Fruit fly (Drosophila melanogaster): ENCODE results near the gene CG10418.

CG10418 gene

dm6 chr3L:12305896-12306295 is 30.6 kb upstream of the CG10418 start:
- TF ChIP-seq Mio (GFP tag; optimal IDR thresholded peaks at IDR 0.05), result no peak
- no peak for TF ChIP-seq ey (GFP tag; optimal IDR thresholded peaks at IDR 0.05)
- no peak for TF ChIP-seq Dif (GFP tag; optimal IDR thresholded peaks at IDR 0.05; ENCODE audit: partially characterized antibody)
- no peak for TF ChIP-seq Vsx2 (GFP tag; optimal IDR thresholded peaks at IDR 0.05; ENCODE audit: partially characterized antibody)
- TF ChIP-seq psq (GFP tag; optimal IDR thresholded peaks at IDR 0.05), result no peak
- no peak for TF ChIP-seq dmrt93B (GFP tag; optimal IDR thresholded peaks at IDR 0.05)
- TF ChIP-seq brk (GFP tag; optimal IDR thresholded peaks at IDR 0.05), result no peak
- TF ChIP-seq Hnf4 (GFP tag; optimal IDR thresholded peaks at IDR 0.05), result no peak

- TF ChIP-seq tai (GFP tag; optimal IDR thresholded peaks at IDR 0.05) (no peak), fru (GFP tag; optimal IDR thresholded peaks at IDR 0.05) (no peak), Jra (GFP tag; optimal IDR thresholded peaks at IDR 0.05) (no peak), CG9705 (GFP tag; optimal IDR thresholded peaks at IDR 0.05) (no peak), Mio (GFP tag; optimal IDR thresholded peaks at IDR 0.05) (no peak), dl (GFP tag; optimal IDR thresholded peaks at IDR 0.05; ENCODE audit: insufficient read depth in 1 of 2, partially characterized antibody in 2 of 2) (no peak), rgr (GFP tag; optimal IDR thresholded peaks at IDR 0.05) (no peak), h (GFP tag; optimal IDR thresholded peaks at IDR 0.05) (no peak), Hnf4 (GFP tag; optimal IDR thresholded peaks at IDR 0.05) (no peak), br (GFP tag; optimal IDR thresholded peaks at IDR 0.05) (no peak), HLH106 (tag; optimal IDR thresholded peaks at IDR 0.05) (no peak), Sp1 (GFP tag; optimal IDR thresholded peaks at IDR 0.05) (no peak), ey (GFP tag; optimal IDR thresholded peaks at IDR 0.05) (no peak), woc (GFP tag; optimal IDR thresholded peaks at IDR 0.05) (no peak), sage (GFP tag; optimal IDR thresholded peaks at IDR 0.05) (no peak), pan (optimal IDR thresholded peaks at IDR 0.05) (no peak)
Measured at dm6 chr3L:12310505-12310904, 26.0 kb upstream of the CG10418 start, which contains the start of gene CG44355. Gene CG44355 (plus strand): TSS chr3L:12310805.

dm6 chr3L:12313280-12313679 is 23.2 kb upstream of the CG10418 start:
- TF ChIP-seq jim (GFP tag; optimal IDR thresholded peaks at IDR 0.05), result no peak
- TF ChIP-seq CrebA (GFP tag; optimal IDR thresholded peaks at IDR 0.05; ENCODE audit: borderline replicate concordance), result no peak
- TF ChIP-seq woc (GFP tag; optimal IDR thresholded peaks at IDR 0.05), result no peak
- TF ChIP-seq CG32264 (GFP tag; optimal IDR thresholded peaks at IDR 0.05), result no peak
- no peak for TF ChIP-seq br (GFP tag; optimal IDR thresholded peaks at IDR 0.05)

dm6 chr3L:12319782-12320181 is 16.7 kb upstream of the CG10418 start:
- TF ChIP-seq Dfd (GFP tag; optimal IDR thresholded peaks at IDR 0.05) (no peak), rgr (GFP tag; optimal IDR thresholded peaks at IDR 0.05) (no peak), dmrt93B (GFP tag; optimal IDR thresholded peaks at IDR 0.05) (no peak), Vsx2 (GFP tag; optimal IDR thresholded peaks at IDR 0.05; ENCODE audit: partially characterized antibody) (no peak), Hnf4 (GFP tag; optimal IDR thresholded peaks at IDR 0.05) (no peak), Jra (GFP tag; optimal IDR thresholded peaks at IDR 0.05) (no peak), Mio (GFP tag; optimal IDR thresholded peaks at IDR 0.05) (no peak)

dm6 chr3L:12328781-12329282 is 7.6 kb upstream of the CG10418 start, which contains the start of gene Lmx1a:
Gene Lmx1a (plus strand): TSS chr3L:12329232.
- TF ChIP-seq psq (GFP tag; optimal IDR thresholded peaks at IDR 0.05) (no peak), sv (GFP tag; optimal IDR thresholded peaks at IDR 0.05) (no peak), usp (GFP tag; optimal IDR thresholded peaks at IDR 0.05) (no peak), pan (optimal IDR thresholded peaks at IDR 0.05) (no peak), dsf (GFP tag; optimal IDR thresholded peaks at IDR 0.05; ENCODE audit: borderline replicate concordance) (no peak), dl (GFP tag; optimal IDR thresholded peaks at IDR 0.05; ENCODE audit: insufficient read depth in 1 of 2, partially characterized antibody in 2 of 2) (no peak), Mio (GFP tag; optimal IDR thresholded peaks at IDR 0.05) (no peak), CG9705 (GFP tag; optimal IDR thresholded peaks at IDR 0.05) (no peak), HLH106 (tag; optimal IDR thresholded peaks at IDR 0.05) (no peak), woc (GFP tag; optimal IDR thresholded peaks at IDR 0.05) (no peak), Dfd (GFP tag; optimal IDR thresholded peaks at IDR 0.05) (no peak), lola (GFP tag; optimal IDR thresholded peaks at IDR 0.05) (no peak), Rel (GFP tag; optimal IDR thresholded peaks at IDR 0.05) (no peak), Rel (tag; optimal IDR thresholded peaks at IDR 0.05) (no peak), N (GFP tag; optimal IDR thresholded peaks at IDR 0.05) (no peak), Hr83 (GFP tag; optimal IDR thresholded peaks at IDR 0.05; ENCODE audit: poor library complexity, severe bottlenecking) (no peak)
